Fruit fly (Drosophila melanogaster) whole organism, embryonic: ENCODE data around the gene CG14431.

ENCODE experiments used
- Aef1 ChIP-seq: fragments of 200-800 bp; sonication (Bioruptor generic); IDR thresholded peaks from 3 replicates; pipeline ENCODE4 v1.3.6; 2022; ENCODE audit warnings: missing biosample characterization, missing genetic modification characterization
- Atf3 ChIP-seq: fragments of 200-800 bp; sonication (Bioruptor generic); optimal IDR thresholded peaks from 3 replicates; lab custom pipeline; 2016; ENCODE audit warnings: missing biosample characterization, missing genetic modification characterization
- CG10543 ChIP-seq: fragments of 200-800 bp; sonication (Bioruptor generic); optimal IDR thresholded peaks from 3 replicates; lab custom pipeline; 2017; ENCODE audit warnings: missing biosample characterization, mild to moderate bottlenecking, missing genetic modification characterization, moderate library complexity
- CG12236 ChIP-seq: fragments of 200-800 bp; sonication (Bioruptor generic); optimal IDR thresholded peaks from 2 replicates; lab custom pipeline; 2016; ENCODE audit warnings: missing biosample characterization, missing genetic modification characterization
- CG12659 ChIP-seq: fragments of 200-800 bp; sonication (Bioruptor generic); optimal IDR thresholded peaks from 3 replicates; lab custom pipeline; 2017; ENCODE audit warnings: mild to moderate bottlenecking, missing biosample characterization, missing genetic modification reagents, missing genetic modification characterization
- CG13894 ChIP-seq: fragments of 200-800 bp; sonication (Bioruptor generic); optimal IDR thresholded peaks from 3 replicates; lab custom pipeline; 2018; ENCODE audit warnings: missing biosample characterization, mild to moderate bottlenecking, missing genetic modification characterization, moderate library complexity
- CG14965 ChIP-seq: fragments of 200-800 bp; sonication (Bioruptor generic); optimal IDR thresholded peaks from 2 replicates; lab custom pipeline; 2016; ENCODE audit warnings: missing biosample characterization, missing genetic modification characterization, borderline replicate concordance
- CG15269 ChIP-seq: fragments of 200-800 bp; sonication (Bioruptor generic); optimal IDR thresholded peaks from 2 replicates; lab custom pipeline; 2018; ENCODE audit warnings: missing biosample characterization, mild to moderate bottlenecking, missing genetic modification characterization, moderate library complexity
- CG15479 ChIP-seq: fragments of 200-800 bp; sonication (Bioruptor generic); optimal IDR thresholded peaks from 3 replicates; lab custom pipeline; 2019; ENCODE audit warnings: missing biosample characterization, mild to moderate bottlenecking, missing genetic modification characterization, moderate library complexity
- CG17385 ChIP-seq: fragments of 200-800 bp; sonication (Bioruptor generic); optimal IDR thresholded peaks from 3 replicates; lab custom pipeline; 2018; ENCODE audit warnings: missing biosample characterization, mild to moderate bottlenecking, missing genetic modification characterization
- CG1832 ChIP-seq: fragments of 200-800 bp; sonication (Bioruptor generic); optimal IDR thresholded peaks from 2 replicates; lab custom pipeline; 2017; ENCODE audit warnings: missing biosample characterization, mild to moderate bottlenecking, missing genetic modification characterization, inconsistent platforms
- CG2129 ChIP-seq: fragments of 200-800 bp; sonication (Bioruptor generic); IDR thresholded peaks from 2 replicates; pipeline ENCODE4 v1.3.6; 2022; ENCODE audit warnings: missing biosample characterization, missing genetic modification characterization; ENCODE audit not compliant: partially characterized antibody
- CG2889 ChIP-seq: fragments of 200-800 bp; sonication (Bioruptor generic); IDR thresholded peaks from 3 replicates; pipeline ENCODE4 v1.3.6; 2022; ENCODE audit warnings: missing biosample characterization, missing genetic modification characterization
- CG30431 ChIP-seq: fragments of 200-800 bp; sonication (Bioruptor generic); optimal IDR thresholded peaks from 2 replicates; lab custom pipeline; 2017; ENCODE audit warnings: missing biosample characterization, missing genetic modification characterization
- CG31224 ChIP-seq: fragments of 200-800 bp; sonication (Bioruptor generic); IDR thresholded peaks from 2 replicates; pipeline ENCODE4 v1.3.6; 2022; ENCODE audit warnings: missing biosample characterization, missing genetic modification characterization
- CG31441 ChIP-seq: fragments of 200-800 bp; sonication (Bioruptor generic); IDR thresholded peaks from 2 replicates; pipeline ENCODE4 v1.3.6; 2022; ENCODE audit warnings: missing biosample characterization, missing genetic modification characterization
- CG32767 ChIP-seq: fragments of 200-800 bp; sonication (Bioruptor generic); IDR thresholded peaks from 2 replicates; pipeline ENCODE4 v1.3.6; 2022; ENCODE audit warnings: missing biosample characterization, missing genetic modification characterization
- CG33557 ChIP-seq: fragments of 200-800 bp; sonication (Bioruptor generic); optimal IDR thresholded peaks from 2 replicates; lab custom pipeline; 2019; ENCODE audit warnings: missing biosample characterization, mild to moderate bottlenecking, missing genetic modification characterization, moderate library complexity
- CG34422 ChIP-seq: fragments of 200-800 bp; sonication (Bioruptor generic); IDR thresholded peaks from 3 replicates; pipeline ENCODE4 v1.3.6; 2022; ENCODE audit warnings: missing biosample characterization, missing genetic modification characterization
- CG4328 ChIP-seq: fragments of 200-800 bp; sonication (Bioruptor generic); optimal IDR thresholded peaks from 3 replicates; lab custom pipeline; 2017; ENCODE audit warnings: missing biosample characterization, missing genetic modification reagents, missing genetic modification characterization
- CG43689 ChIP-seq: fragments of 200-800 bp; sonication (Bioruptor generic); IDR thresholded peaks from 2 replicates; pipeline ENCODE4 v1.3.6; 2022; ENCODE audit warnings: missing biosample characterization, missing genetic modification characterization
- CG7357 ChIP-seq: fragments of 200-800 bp; sonication (Bioruptor generic); IDR thresholded peaks from 3 replicates; pipeline ENCODE4 v1.3.6; 2022; ENCODE audit warnings: missing biosample characterization, missing genetic modification characterization
- CG9817 ChIP-seq: fragments of 200-800 bp; sonication (Bioruptor generic); optimal IDR thresholded peaks from 2 replicates; lab custom pipeline; 2018; ENCODE audit warnings: missing biosample characterization, mild to moderate bottlenecking, missing genetic modification characterization, moderate library complexity
- CHES-1-like ChIP-seq: fragments of 200-800 bp; sonication (Bioruptor generic); optimal IDR thresholded peaks from 2 replicates; lab custom pipeline; 2016; ENCODE audit warnings: missing biosample characterization, missing genetic modification characterization
- D ChIP-seq, 2 experiments: fragments of 200-800 bp in 1 of 2; fragments of >200 bp in 1 of 2; sonication (Bioruptor generic) in 1 of 2; optimal IDR thresholded peaks; 2 replicates in 1 of 2; 3 replicates in 1 of 2; lab custom pipeline; 2017; ENCODE audit warnings: mild to moderate bottlenecking in 1 of 2, missing biosample characterization in 1 of 2, missing genetic modification characterization in 1 of 2, missing genetic modification reagents in 1 of 2
- Deaf1 ChIP-seq: fragments of 200-800 bp; optimal IDR thresholded peaks from 3 replicates; lab custom pipeline; 2019; ENCODE audit warnings: missing biosample characterization, mild to moderate bottlenecking, missing genetic modification characterization, moderate library complexity
- Doc2 ChIP-seq: fragments of 200-800 bp; sonication (Bioruptor generic); IDR thresholded peaks from 2 replicates; pipeline ENCODE4 v1.3.6; 2022; ENCODE audit warnings: missing biosample characterization, missing genetic modification characterization
- Drgx ChIP-seq: fragments of 200-800 bp; sonication (Bioruptor generic); IDR thresholded peaks from 2 replicates; pipeline ENCODE4 v1.3.6; 2022; ENCODE audit warnings: missing biosample characterization, missing genetic modification characterization
- H2.0 ChIP-seq: fragments of 200-800 bp; sonication (Bioruptor generic); IDR thresholded peaks from 2 replicates; pipeline ENCODE4 v1.3.6; 2022; ENCODE audit warnings: missing biosample characterization, missing genetic modification characterization
- Hr3 ChIP-seq: fragments of 200-800 bp; sonication (Bioruptor generic); optimal IDR thresholded peaks from 3 replicates; lab custom pipeline; 2016; ENCODE audit warnings: missing biosample characterization, missing genetic modification characterization
- Kr ChIP-seq: fragments of 200-800 bp; sonication (Bioruptor generic); optimal IDR thresholded peaks from 2 replicates; lab custom pipeline; 2017; ENCODE audit warnings: missing biosample characterization, mild to moderate bottlenecking, missing genetic modification characterization
- Nf-YC ChIP-seq: fragments of 200-800 bp; optimal IDR thresholded peaks from 3 replicates; lab custom pipeline; 2019; ENCODE audit warnings: missing biosample characterization, mild to moderate bottlenecking, missing genetic modification characterization, moderate library complexity
- PHDP ChIP-seq: fragments of 200-800 bp; sonication (Bioruptor generic); optimal IDR thresholded peaks from 3 replicates; lab custom pipeline; 2018; ENCODE audit warnings: missing biosample characterization, mild to moderate bottlenecking, missing genetic modification characterization, moderate library complexity
- Ssrp ChIP-seq: fragments of 200-800 bp; sonication (Bioruptor generic); optimal IDR thresholded peaks from 2 replicates; lab custom pipeline; 2018; ENCODE audit warnings: missing biosample characterization, mild to moderate bottlenecking, missing genetic modification characterization, moderate library complexity
- Usf ChIP-seq: fragments of 200-800 bp; sonication (Bioruptor generic); optimal IDR thresholded peaks from 2 replicates; lab custom pipeline; 2017; ENCODE audit warnings: missing genotype, missing biosample characterization, missing genetic modification characterization
- bcd ChIP-seq: fragments of 200-800 bp; sonication (Bioruptor generic); optimal IDR thresholded peaks from 2 replicates; lab custom pipeline; 2017; ENCODE audit warnings: missing biosample characterization, mild to moderate bottlenecking, missing genetic modification characterization
- cas ChIP-seq: fragments of 200-800 bp; sonication (Bioruptor generic); IDR thresholded peaks from 2 replicates; pipeline ENCODE4 v1.3.6; 2022; ENCODE audit warnings: missing biosample characterization, missing genetic modification characterization
- chm ChIP-seq: fragments of 200-800 bp; sonication (Bioruptor generic); IDR thresholded peaks from 2 replicates; pipeline ENCODE4 v1.3.6; 2022; ENCODE audit warnings: missing biosample characterization, missing genetic modification characterization
- croc ChIP-seq: fragments of 200-800 bp; sonication (Bioruptor generic); conservative IDR thresholded peaks from 3 replicates; pipeline ENCODE4 v1.3.6; 2022; ENCODE audit warnings: missing biosample characterization, missing genetic modification characterization
- kah ChIP-seq: fragments of 200-800 bp; sonication (Bioruptor generic); optimal IDR thresholded peaks from 2 replicates; lab custom pipeline; 2018; ENCODE audit warnings: missing biosample characterization, mild to moderate bottlenecking, missing genetic modification characterization
- lab ChIP-seq: fragments of 200-800 bp; sonication (Bioruptor generic); optimal IDR thresholded peaks from 3 replicates; lab custom pipeline; 2017; ENCODE audit warnings: missing biosample characterization, missing genetic modification characterization, mild to moderate bottlenecking, moderate library complexity, missing genetic modification reagents
- pfk ChIP-seq: fragments of 200-800 bp; sonication (Bioruptor generic); optimal IDR thresholded peaks from 2 replicates; lab custom pipeline; 2018; ENCODE audit warnings: missing biosample characterization, mild to moderate bottlenecking, missing genetic modification characterization, moderate library complexity
- repo ChIP-seq: fragments of 200-800 bp; sonication (Bioruptor generic); optimal IDR thresholded peaks from 2 replicates; lab custom pipeline; 2016; ENCODE audit warnings: missing biosample characterization, missing genetic modification characterization
- scrt ChIP-seq: fragments of 200-800 bp; sonication (Bioruptor generic); optimal IDR thresholded peaks from 2 replicates; lab custom pipeline; 2018; ENCODE audit warnings: missing biosample characterization, mild to moderate bottlenecking, missing genetic modification characterization, moderate library complexity
- sim ChIP-seq: fragments of 200-800 bp; sonication (Bioruptor generic); IDR thresholded peaks from 2 replicates; pipeline ENCODE4 v1.3.6; 2022; ENCODE audit warnings: missing biosample characterization, missing genetic modification characterization
- sqz ChIP-seq: fragments of 200-800 bp; sonication (Bioruptor generic); optimal IDR thresholded peaks from 3 replicates; lab custom pipeline; 2018; ENCODE audit warnings: missing biosample characterization, mild to moderate bottlenecking, missing genetic modification characterization
- stc ChIP-seq: fragments of 200-800 bp; sonication (Bioruptor generic); IDR thresholded peaks from 2 replicates; pipeline ENCODE4 v1.3.6; 2022; ENCODE audit warnings: missing biosample characterization, missing genetic modification characterization
- tx ChIP-seq: fragments of 200-800 bp; sonication (Bioruptor generic); optimal IDR thresholded peaks from 2 replicates; lab custom pipeline; 2016; ENCODE audit warnings: missing biosample characterization, missing genetic modification characterization
- zen2 ChIP-seq: fragments of 200-800 bp; sonication (Bioruptor generic); IDR thresholded peaks from 3 replicates; pipeline ENCODE4 v1.3.6; 2022; ENCODE audit warnings: missing biosample characterization, missing genetic modification characterization; ENCODE audit not compliant: partially characterized antibody

The CG14431 gene

DNA sequence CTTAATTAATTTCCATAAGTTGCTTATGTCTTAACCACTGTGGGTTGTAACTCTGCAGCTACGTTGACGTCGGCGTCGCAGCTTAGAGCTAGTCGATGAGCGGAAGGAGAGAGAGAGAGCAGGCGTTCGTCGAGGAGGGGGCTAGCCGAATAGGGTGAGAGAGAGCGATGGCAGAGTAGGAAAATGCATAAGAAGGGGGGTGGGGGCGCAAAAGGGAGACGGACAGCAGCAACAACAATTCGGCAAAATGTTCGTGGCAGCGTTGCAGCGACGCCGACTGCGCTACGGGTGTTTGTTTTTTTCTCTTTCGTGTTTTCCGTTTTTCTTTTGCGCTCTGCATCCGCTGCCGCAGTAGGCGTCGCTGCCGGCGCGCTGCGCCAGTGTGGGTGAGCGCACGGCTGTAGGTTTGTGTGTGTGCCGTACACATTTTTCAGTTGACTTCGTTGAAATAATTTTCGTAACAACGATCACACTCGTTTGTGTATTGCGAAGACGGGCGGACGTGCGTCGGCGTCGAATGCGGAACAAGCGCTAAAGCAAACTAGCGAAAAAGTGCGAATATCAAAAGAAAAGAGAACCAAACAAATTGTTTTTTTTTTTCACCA is 40.0 kb upstream of the CG14431 start (continued):
- TF ChIP-seq stc (GFP tag; lab: Robert Waterston, UW) = no peak
- TF ChIP-seq CG15269 (tag; lab: Kevin White, UChicago) = no peak
- TF ChIP-seq CG32767 = peak; percentile 26; the same call in 1 of the 2 replicates
- TF ChIP-seq CG43689 (GFP tag; lab: Robert Waterston, UW) = no peak
- peak; percentile 65 for TF ChIP-seq CG15479 (GFP tag; lab: Kevin White, UChicago)
- peak; percentile 66; the same call in 1 of the 3 replicates for TF ChIP-seq CG34422 (GFP tag; lab: Robert Waterston, UW)
- TF ChIP-seq CG7357 = no peak
- peak; percentile 30 for TF ChIP-seq CG1832 (GFP tag; lab: Kevin White, UChicago)
- TF ChIP-seq sqz (GFP tag; lab: Kevin White, UChicago) = peak; percentile 53
- no peak for TF ChIP-seq croc (GFP tag; lab: Robert Waterston, UW)
- TF ChIP-seq Hr3 (GFP tag; lab: Kevin White, UChicago) = peak; percentile 7
- no peak for TF ChIP-seq H2.0 (GFP tag; lab: Robert Waterston, UW)
- peak; percentile 75 for TF ChIP-seq chm
- no peak for TF ChIP-seq kah (GFP tag; lab: Kevin White, UChicago)
- peak; percentile 6 for TF ChIP-seq repo (GFP tag; lab: Kevin White, UChicago)
- no peak for TF ChIP-seq Usf (GFP tag; lab: Kevin White, UChicago)
- no peak for TF ChIP-seq CG14965 (GFP tag; lab: Kevin White, UChicago)
- no peak for TF ChIP-seq CG12236 (GFP tag; lab: Kevin White, UChicago)
- peak; percentile 49 for TF ChIP-seq bcd (GFP tag; lab: Kevin White, UChicago)
- peak; percentile 13 for TF ChIP-seq CG10543
- peak; percentile 93 for TF ChIP-seq Deaf1 (tag; lab: Kevin White, UChicago)
- TF ChIP-seq CG2889 (GFP tag; lab: Robert Waterston, UW) = 0 out of 3 replicates have a peak, but pooled peaks have one; percentile 22
- TF ChIP-seq Drgx (GFP tag; lab: Robert Waterston, UW) = peak; percentile 49
- no peak for TF ChIP-seq CG4328 (GFP tag; lab: Kevin White, UChicago)
- TF ChIP-seq lab (GFP tag; lab: Kevin White, UChicago) = no peak
- TF ChIP-seq CG31224 (GFP tag; lab: Robert Waterston, UW) = no peak
- peak; percentile 19 for TF ChIP-seq scrt (GFP tag; lab: Kevin White, UChicago)
- TF ChIP-seq Doc2 (GFP tag; lab: Robert Waterston, UW) = no peak
- TF ChIP-seq CG33557 (GFP tag; lab: Kevin White, UChicago) = peak; percentile 0
- no peak for TF ChIP-seq D (optimal IDR thresholded peaks at IDR 0.05; lab: Kevin White, UChicago)
- peak; percentile 35 for TF ChIP-seq D (GFP tag; optimal IDR thresholded peaks at IDR 0.05; lab: Kevin White, UChicago)
- no peak for TF ChIP-seq Ssrp (tag; lab: Kevin White, UChicago)
- no peak for TF ChIP-seq cas (GFP tag; lab: Robert Waterston, UW)
- TF ChIP-seq CG31441 = no peak
- TF ChIP-seq CHES-1-like (GFP tag; lab: Kevin White, UChicago) = peak; percentile 25
- TF ChIP-seq Atf3 (GFP tag; lab: Kevin White, UChicago) = no peak
- peak; percentile 56 for TF ChIP-seq CG17385 (GFP tag; lab: Kevin White, UChicago)
- no peak for TF ChIP-seq CG30431 (GFP tag; lab: Kevin White, UChicago)
- TF ChIP-seq zen2 (GFP tag; lab: Robert Waterston, UW) = 0 out of 3 replicates have a peak, but pooled peaks have one; percentile 24
- no peak for TF ChIP-seq CG2129 (GFP tag; lab: Robert Waterston, UW)
- TF ChIP-seq CG9817 = no peak
- no peak for TF ChIP-seq Nf-YC (tag; lab: Kevin White, UChicago)
- TF ChIP-seq pfk (GFP tag; lab: Kevin White, UChicago) = no peak
- peak; percentile 27 for TF ChIP-seq CG12659
- no peak for TF ChIP-seq sim (GFP tag; lab: Robert Waterston, UW)
- TF ChIP-seq PHDP (tag; lab: Kevin White, UChicago) = no peak
- no peak for TF ChIP-seq tx (GFP tag; lab: Kevin White, UChicago)
- TF ChIP-seq Kr (GFP tag; lab: Kevin White, UChicago) = no peak
- TF ChIP-seq CG13894 = peak; percentile 7
- 0 out of 3 replicates have a peak, but pooled peaks have one; percentile 8 for TF ChIP-seq Aef1 (GFP tag; lab: Robert Waterston, UW)
